Worm (Caenorhabditis elegans) whole organism, L2 larva: ENCODE data around the gene ift-74.

Source experiments
- lin-39 ChIP-seq: fragments of 150-350 bp; optimal IDR thresholded peaks from 2 replicates; lab custom pipeline; 2014; ENCODE audit warnings: missing biosample characterization, missing genetic modification reagents, missing genetic modification characterization
- skn-1 ChIP-seq: sonication (generic microtip); optimal IDR thresholded peaks from 2 replicates; lab custom pipeline; 2017; ENCODE audit warnings: missing biosample characterization, missing genetic modification characterization
- unc-39 ChIP-seq: fragments of 150-350 bp; optimal IDR thresholded peaks from 2 replicates; lab custom pipeline; 2014; ENCODE audit warnings: missing biosample characterization, missing genetic modification characterization
- unc-62 ChIP-seq: fragments of 150-350 bp; optimal IDR thresholded peaks from 2 replicates; lab custom pipeline; 2014; ENCODE audit warnings: missing biosample characterization, missing genetic modification reagents, missing genetic modification characterization

- no peak for TF ChIP-seq unc-62 (GFP tag; lab: Kevin White, UChicago)
- TF ChIP-seq lin-39, result no peak
- TF ChIP-seq unc-39 (tag; lab: Kevin White, UChicago), result no peak
- no peak for TF ChIP-seq skn-1
These were observed 30.8 kb upstream of the ift-74 start, which contains the start of gene oig-8 for ce11 chrII:6649026-6649425.
